Worm (Caenorhabditis elegans) whole organism, late embryonic: Measurements from ENCODE around the gene C18G1.9.

Experiments
- F13H6.1 ChIP-seq: sonication (generic microtip); optimal IDR thresholded peaks from 2 replicates; lab custom pipeline; 2016; ENCODE audit warnings: missing genetic modification characterization, missing compliant biosample characterization
- K02D7.2 ChIP-seq: sonication (generic microtip); optimal IDR thresholded peaks from 2 replicates; lab custom pipeline; 2017; ENCODE audit warnings: mild to moderate bottlenecking, missing genetic modification characterization, missing compliant biosample characterization
- ama-1 ChIP-seq: fragments of 150-350 bp; optimal IDR thresholded peaks from 2 replicates; lab custom pipeline; 2014
- ceh-14 ChIP-seq: sonication (generic microtip); optimal IDR thresholded peaks from 2 replicates; lab custom pipeline; 2016; ENCODE audit warnings: missing genotype, missing genetic modification characterization, missing compliant biosample characterization
- elt-2 ChIP-seq: sonication (generic microtip); optimal IDR thresholded peaks from 2 replicates; lab custom pipeline; 2016; ENCODE audit warnings: missing genetic modification reagents, missing genetic modification characterization, missing compliant biosample characterization
- elt-4 ChIP-seq: sonication (generic microtip); optimal IDR thresholded peaks from 2 replicates; lab custom pipeline; 2016; ENCODE audit warnings: missing genetic modification characterization, missing compliant biosample characterization
- nhr-11 ChIP-seq: fragments of 150-350 bp; optimal IDR thresholded peaks from 2 replicates; lab custom pipeline; 2014; ENCODE audit warnings: missing biosample characterization, missing genetic modification characterization
- nhr-232 ChIP-seq: sonication (generic microtip); optimal IDR thresholded peaks from 2 replicates; lab custom pipeline; 2016; ENCODE audit warnings: missing genetic modification characterization, missing compliant biosample characterization
- syd-9 ChIP-seq: sonication (generic microtip); optimal IDR thresholded peaks from 2 replicates; lab custom pipeline; 2016; ENCODE audit warnings: mild to moderate bottlenecking, missing genetic modification characterization, moderate library complexity, missing compliant biosample characterization
- tbx-2 ChIP-seq: sonication (generic microtip); optimal IDR thresholded peaks from 2 replicates; lab custom pipeline; 2016; ENCODE audit warnings: missing genetic modification characterization, missing compliant biosample characterization

ce11 chrV:4794308-4794707, 24.8 kb upstream of the C18G1.9 start, which contains the start of gene R02F11.2:
- TF ChIP-seq F13H6.1 (tag; lab: Kevin White, UChicago) (no peak), K02D7.2 (no peak), nhr-11 (no peak), nhr-232 (tag; lab: Kevin White, UChicago) (no peak), elt-2 (tag; lab: Kevin White, UChicago) (no peak), syd-9 (tag; lab: Kevin White, UChicago) (no peak), ama-1 (lab: Kevin White, UChicago) (no peak), tbx-2 (tag; lab: Kevin White, UChicago) (no peak), elt-4 (no peak), ceh-14 (tag; lab: Kevin White, UChicago) (no peak)
